Fruit fly (Drosophila melanogaster) S2 (cell line): ENCODE results near the gene Dok.

Experiments used
- CG8478 ChIP-seq: fragments of >200 bp; optimal IDR thresholded peaks from 2 replicates; lab custom pipeline; 2018
- CTCF ChIP-seq, 2 experiments: fragments of >200 bp; optimal IDR thresholded peaks; 2 replicates each; lab custom pipeline; 2018

Gene Dok

dm6 chrX:7377840-7378239 is 53.8 kb downstream of the Dok start, which contains the start of gene CheA7a:
Gene CheA7a, plus strand, starts transcription at chrX:7378140.
- TF ChIP-seq CTCF (optimal IDR thresholded peaks at IDR 0.05; lab: Kevin White, UChicago) (no peak), CG8478 (lab: Kevin White, UChicago) (no peak)
